Worm (Caenorhabditis elegans) whole organism, L4 larva: ENCODE measurements around the gene W01C8.1.

Experiments used
- aha-1 ChIP-seq: fragments of 150-350 bp; peaks from one replicate; lab custom pipeline; 2014; ENCODE audit warnings: missing biosample characterization, missing genetic modification characterization
- duxl-1 ChIP-seq: sonication (generic microtip); optimal IDR thresholded peaks from 2 replicates; lab custom pipeline; 2016; ENCODE audit warnings: mild to moderate bottlenecking, missing genetic modification characterization, moderate library complexity, missing compliant biosample characterization; ENCODE audit not compliant: poor library complexity
- fos-1 ChIP-seq: fragments of 150-350 bp; optimal IDR thresholded peaks from 2 replicates; lab custom pipeline; 2014; ENCODE audit warnings: missing biosample characterization, missing genetic modification characterization
- nhr-11 ChIP-seq: fragments of 150-350 bp; optimal IDR thresholded peaks from 2 replicates; lab custom pipeline; 2014; ENCODE audit warnings: missing biosample characterization, missing genetic modification characterization
- snpc-4 ChIP-seq: fragments of 150-350 bp; optimal IDR thresholded peaks from 2 replicates; lab custom pipeline; 2014; ENCODE audit warnings: missing biosample characterization, missing genetic modification characterization
- zag-1 ChIP-seq: fragments of 150-350 bp; optimal IDR thresholded peaks from 2 replicates; lab custom pipeline; 2014; ENCODE audit warnings: missing biosample characterization, missing genetic modification characterization

DNA sequence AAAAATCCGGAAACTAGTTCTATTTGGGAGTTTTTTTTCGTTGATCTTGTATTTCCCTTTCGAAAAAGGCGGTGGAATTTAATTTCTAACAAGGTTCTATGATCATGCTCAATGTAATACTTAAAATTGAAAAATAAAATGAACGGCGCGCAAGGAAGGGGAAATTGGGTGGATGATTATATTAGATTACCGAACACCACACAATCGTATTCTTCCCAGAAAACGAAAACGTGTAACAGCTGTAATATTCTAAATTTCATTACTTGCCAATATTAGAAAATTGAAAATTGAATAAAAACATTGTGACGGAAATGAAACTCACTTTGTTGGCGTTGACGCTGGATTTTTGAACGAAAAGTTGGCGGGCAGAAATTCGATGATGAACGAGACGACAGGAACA is 31.6 kb downstream of the W01C8.1 start:
- no peak for TF ChIP-seq snpc-4
- TF ChIP-seq duxl-1 = no peak
- TF ChIP-seq aha-1 (tag; lab: Kevin White, UChicago) = peak; percentile 71
- no peak for TF ChIP-seq nhr-11 (tag; lab: Kevin White, UChicago)
- no peak for TF ChIP-seq fos-1 (tag; lab: Kevin White, UChicago)
- no peak for TF ChIP-seq zag-1
